Worm (Caenorhabditis elegans): ENCODE measurements around the gene C44C10.11.

C44C10.11 gene

ce11 chrX:11679211-11679977 lies 30.7 kb downstream of the C44C10.11 start:
- TF ChIP-seq ztf-1 (GFP tag; conservative IDR thresholded peaks at IDR 0.05), result no peak
- no peak for TF ChIP-seq mdl-1 (tag; optimal IDR thresholded peaks at IDR 0.05)
- no peak for TF ChIP-seq ceh-16 (tag; optimal IDR thresholded peaks at IDR 0.05)
- TF ChIP-seq ztf-4 (tag; optimal IDR thresholded peaks at IDR 0.05), result no peak
- no peak for TF ChIP-seq nhr-25 (tag; optimal IDR thresholded peaks at IDR 0.05)
- no peak for TF ChIP-seq lin-11 (tag; optimal IDR thresholded peaks at IDR 0.05)
- TF ChIP-seq nhr-21 (tag; optimal IDR thresholded peaks at IDR 0.05), result no peak
- no peak for TF ChIP-seq unc-62 (GFP tag; optimal IDR thresholded peaks at IDR 0.05)
- no peak for TF ChIP-seq fos-1 (tag; optimal IDR thresholded peaks at IDR 0.05)
- TF ChIP-seq nhr-23 (tag; optimal IDR thresholded peaks at IDR 0.05), result no peak
- TF ChIP-seq snpc-4 (tag; optimal IDR thresholded peaks at IDR 0.05), result no peak
- no peak for TF ChIP-seq sma-9 (GFP tag; optimal IDR thresholded peaks at IDR 0.05)
- no peak for TF ChIP-seq sma-9 (tag; optimal IDR thresholded peaks at IDR 0.05)
- TF ChIP-seq skn-1 (tag; optimal IDR thresholded peaks at IDR 0.05), result no peak
- TF ChIP-seq F13H6.1 (tag; optimal IDR thresholded peaks at IDR 0.05), result no peak
- no peak for TF ChIP-seq mbf-1 (tag; optimal IDR thresholded peaks at IDR 0.05)
- no peak for TF ChIP-seq aly-2 (tag; optimal IDR thresholded peaks at IDR 0.05)
- no peak for TF ChIP-seq lsy-2 (tag; optimal IDR thresholded peaks at IDR 0.05)
- no peak for TF ChIP-seq elt-3 (tag; optimal IDR thresholded peaks at IDR 0.05)
- TF ChIP-seq elt-1 (tag; optimal IDR thresholded peaks at IDR 0.05), result no peak
- TF ChIP-seq unc-55 (GFP tag; optimal IDR thresholded peaks at IDR 0.05), result no peak

DNA sequence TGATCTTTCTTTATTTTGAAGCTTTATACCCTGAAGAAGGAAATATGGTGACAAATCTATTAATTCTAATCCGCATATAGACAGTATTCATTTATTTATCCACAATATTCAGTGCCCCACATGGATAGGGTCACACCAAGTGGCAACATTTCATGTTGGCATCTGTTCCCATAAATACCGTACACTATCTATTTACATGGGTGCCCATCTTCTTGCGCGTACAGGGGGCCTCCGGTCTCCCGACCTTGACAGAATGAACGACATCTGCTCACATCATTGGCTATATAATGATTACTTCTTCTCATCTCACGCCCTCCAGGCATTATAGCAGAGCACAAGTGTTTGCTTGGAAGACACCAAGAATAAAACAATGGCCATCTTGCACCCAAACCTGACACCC lies 34.6 kb downstream of the C44C10.11 start:
- TF ChIP-seq dmd-4 (tag; optimal IDR thresholded peaks at IDR 0.05) (no peak), ceh-82 (tag; optimal IDR thresholded peaks at IDR 0.05) (no peak), alr-1 (tag; optimal IDR thresholded peaks at IDR 0.05) (no peak), elt-3 (tag; optimal IDR thresholded peaks at IDR 0.05) (no peak), ztf-4 (tag; optimal IDR thresholded peaks at IDR 0.05) (no peak), nhr-12 (tag; optimal IDR thresholded peaks at IDR 0.05) (no peak), lsy-2 (tag; optimal IDR thresholded peaks at IDR 0.05) (no peak), nhr-11 (tag; optimal IDR thresholded peaks at IDR 0.05) (no peak), sma-3 (GFP tag; optimal IDR thresholded peaks at IDR 0.05) (no peak), unc-55 (GFP tag; optimal IDR thresholded peaks at IDR 0.05) (no peak)

DNA sequence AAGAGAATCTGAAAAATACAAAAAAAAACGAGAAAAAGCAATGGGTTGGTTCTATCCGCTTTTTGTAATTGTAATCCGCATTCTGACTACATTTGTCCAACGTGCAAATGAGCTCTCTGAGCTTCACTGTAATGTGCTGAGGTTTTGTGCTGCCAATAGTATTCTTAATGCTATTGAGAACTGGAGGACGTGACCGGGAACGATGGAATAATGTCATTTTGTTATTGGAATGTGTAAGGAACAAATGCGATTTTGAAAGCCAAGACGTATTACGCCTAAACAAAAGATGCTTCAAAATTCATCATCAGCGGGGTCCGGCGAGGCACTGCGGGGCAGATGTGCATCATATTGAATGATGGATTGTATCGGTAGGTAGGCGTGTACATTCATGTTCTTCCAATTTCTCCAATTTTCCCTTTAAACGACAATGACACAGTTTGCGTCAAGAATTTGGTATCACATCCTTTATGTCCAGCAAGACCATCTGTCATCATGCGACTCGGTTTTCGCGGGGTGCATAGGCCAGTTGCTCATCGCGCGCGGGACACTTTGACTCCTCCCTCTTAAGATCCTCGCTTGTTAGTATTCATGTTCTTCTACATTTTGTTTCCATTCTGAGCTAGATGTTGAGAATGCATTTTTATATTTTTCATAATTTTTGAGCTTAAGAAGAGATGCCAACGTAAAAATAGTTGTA lies 36.9 kb downstream of the C44C10.11 start:
- TF ChIP-seq mab-5 (tag; optimal IDR thresholded peaks at IDR 0.05) (peak; percentile 7), unc-55 (GFP tag; optimal IDR thresholded peaks at IDR 0.05) (no peak)

- TF ChIP-seq mab-5 (tag; optimal IDR thresholded peaks at IDR 0.05) (peak; percentile 76), nhr-129 (tag; optimal IDR thresholded peaks at IDR 0.05) (peak; percentile 6), mbf-1 (tag; optimal IDR thresholded peaks at IDR 0.05) (no peak), ztf-11 (tag; optimal IDR thresholded peaks at IDR 0.05) (no peak), elt-3 (tag; optimal IDR thresholded peaks at IDR 0.05) (no peak), alr-1 (tag; optimal IDR thresholded peaks at IDR 0.05) (no peak), gmeb-1 (tag; optimal IDR thresholded peaks at IDR 0.05) (no peak), ztf-4 (tag; optimal IDR thresholded peaks at IDR 0.05) (no peak), ceh-82 (tag; optimal IDR thresholded peaks at IDR 0.05) (no peak), nhr-237 (tag; optimal IDR thresholded peaks at IDR 0.05) (no peak), nhr-25 (tag; optimal IDR thresholded peaks at IDR 0.05) (no peak), aly-2 (tag; optimal IDR thresholded peaks at IDR 0.05) (no peak), F13H6.1 (tag; optimal IDR thresholded peaks at IDR 0.05) (peak; percentile 47), lin-13 (GFP tag; optimal IDR thresholded peaks at IDR 0.05) (no peak), sma-3 (GFP tag; optimal IDR thresholded peaks at IDR 0.05) (no peak), lsy-2 (tag; optimal IDR thresholded peaks at IDR 0.05) (peak in 1 of 2 experiments; percentile 44), ztf-1 (GFP tag; conservative IDR thresholded peaks at IDR 0.05) (no peak), Y55F3AM.14 (GFP tag; optimal IDR thresholded peaks at IDR 0.05) (no peak), crh-2 (tag; optimal IDR thresholded peaks at IDR 0.05) (peak; percentile 8), lin-11 (tag; optimal IDR thresholded peaks at IDR 0.05) (no peak), unc-55 (GFP tag; optimal IDR thresholded peaks at IDR 0.05) (peak; percentile 81), ama-1 (optimal IDR thresholded peaks at IDR 0.05) (no peak), snpc-4 (tag; optimal IDR thresholded peaks at IDR 0.05) (no peak), egl-27 (tag; optimal IDR thresholded peaks at IDR 0.05) (peak; percentile 36), nhr-21 (tag; optimal IDR thresholded peaks at IDR 0.05) (no peak), sem-4 (tag; optimal IDR thresholded peaks at IDR 0.05) (peak; percentile 3), nhr-77 (tag; optimal IDR thresholded peaks at IDR 0.05) (no peak), elt-1 (tag; optimal IDR thresholded peaks at IDR 0.05) (no peak), dmd-4 (tag; optimal IDR thresholded peaks at IDR 0.05) (no peak), unc-62 (GFP tag; optimal IDR thresholded peaks at IDR 0.05) (no peak), ceh-16 (tag; optimal IDR thresholded peaks at IDR 0.05) (no peak), mdl-1 (tag; optimal IDR thresholded peaks at IDR 0.05) (no peak), zag-1 (tag; optimal IDR thresholded peaks at IDR 0.05) (peak; percentile 55), R02D3.7 (tag; optimal IDR thresholded peaks at IDR 0.05) (no peak), nhr-12 (tag; optimal IDR thresholded peaks at IDR 0.05) (no peak), lin-39 (tag; optimal IDR thresholded peaks at IDR 0.05) (no peak), nhr-23 (tag; optimal IDR thresholded peaks at IDR 0.05) (no peak)
These were observed 43.5 kb downstream of the C44C10.11 start, which contains the start of gene noca-2 for ce11 chrX:11666545-11667177. noca-2 (plus strand) TSS chrX:11667127.
